Fruit fly (Drosophila melanogaster): Measurements from ENCODE around the gene Pus1.

Pus1 gene

DNA sequence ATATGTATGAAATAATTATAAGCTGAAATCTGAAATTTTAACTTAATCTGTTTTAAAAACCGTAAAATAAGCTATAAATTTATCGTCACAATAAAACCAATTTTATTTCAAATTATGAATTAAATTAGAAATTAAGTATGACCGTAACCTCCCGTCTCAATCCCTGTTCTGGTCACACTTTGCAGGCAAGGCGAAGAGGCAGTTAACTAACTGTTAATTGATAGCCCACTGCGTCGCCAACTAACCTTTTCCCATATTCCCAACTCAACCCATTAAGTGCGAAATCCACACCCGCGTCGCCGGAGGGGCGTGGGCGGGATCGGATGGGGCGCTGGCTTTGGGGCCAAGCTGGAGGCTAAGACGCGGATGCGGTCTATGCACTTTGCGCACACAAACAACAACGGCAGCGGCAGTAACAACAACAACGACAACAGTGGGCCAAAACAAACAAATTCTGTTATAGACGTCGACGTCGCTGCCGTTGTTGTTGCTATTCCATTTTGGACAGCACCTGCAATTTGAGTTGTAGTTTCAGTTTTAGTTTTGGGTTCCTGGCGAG is 31.7 kb downstream of the Pus1 start, which contains the start of gene CG5191 (continued):
- no peak for TF ChIP-seq Rfx (GFP tag; IDR thresholded peaks at IDR 0.05)
- TF ChIP-seq scrt (GFP tag; optimal IDR thresholded peaks at IDR 0.05): no peak
- TF ChIP-seq CG2116 (GFP tag; optimal IDR thresholded peaks at IDR 0.05): no peak
- peak; percentile 34 for TF ChIP-seq abd-A (tag; optimal IDR thresholded peaks at IDR 0.05)
- peak; percentile 21 for TF ChIP-seq pzg (GFP tag; optimal IDR thresholded peaks at IDR 0.05)
- no peak for TF ChIP-seq CG12659 (GFP tag; optimal IDR thresholded peaks at IDR 0.05)
- TF ChIP-seq Neu2 (GFP tag; optimal IDR thresholded peaks at IDR 0.05; ENCODE audit: borderline replicate concordance): no peak
- TF ChIP-seq HLH3B (GFP tag; IDR thresholded peaks at IDR 0.05): no peak
- TF ChIP-seq Sry-δ (GFP tag; optimal IDR thresholded peaks at IDR 0.05): no peak
- 0 out of 3 replicates have a peak, but pooled peaks have one; percentile 15 for TF ChIP-seq CG17361 (GFP tag; IDR thresholded peaks at IDR 0.05)
- 0 out of 3 replicates have a peak, but pooled peaks have one; percentile 20 for TF ChIP-seq CG34224 (GFP tag; IDR thresholded peaks at IDR 0.05; ENCODE audit: partially characterized antibody)
- peak; percentile 15 for TF ChIP-seq CG2678 (tag; optimal IDR thresholded peaks at IDR 0.05)
- TF ChIP-seq vvl (GFP tag; IDR thresholded peaks at IDR 0.05): 0 out of 2 replicates have a peak, but pooled peaks have one; percentile 2
- TF ChIP-seq Doc2 (GFP tag; IDR thresholded peaks at IDR 0.05): no peak
- TF ChIP-seq lola (GFP tag; optimal IDR thresholded peaks at IDR 0.05): peak in 1 of 3 experiments; percentile 23
- no peak for TF ChIP-seq eyg (GFP tag; optimal IDR thresholded peaks at IDR 0.05)
- TF ChIP-seq CG4360 (GFP tag; IDR thresholded peaks at IDR 0.05): peak; percentile 81
- TF ChIP-seq CG31224 (GFP tag; IDR thresholded peaks at IDR 0.05): no peak
- TF ChIP-seq Dll (GFP tag; IDR thresholded peaks at IDR 0.05; ENCODE audit: partially characterized antibody): peak; percentile 55; the same call in 3 of the 4 replicates
- no peak for TF ChIP-seq CG31388 (GFP tag; optimal IDR thresholded peaks at IDR 0.05)
- peak; percentile 41 for TF ChIP-seq sens (GFP tag)
- no peak for TF ChIP-seq D (optimal IDR thresholded peaks at IDR 0.05)
- no peak for TF ChIP-seq D (GFP tag; optimal IDR thresholded peaks at IDR 0.05)
- no peak for TF ChIP-seq CG10147 (GFP tag; optimal IDR thresholded peaks at IDR 0.05)
- TF ChIP-seq jing (GFP tag; optimal IDR thresholded peaks at IDR 0.05): no peak
- TF ChIP-seq pb (GFP tag; optimal IDR thresholded peaks at IDR 0.05): no peak
- peak; percentile 77 for TF ChIP-seq row (GFP tag; IDR thresholded peaks at IDR 0.05)
- no peak for TF ChIP-seq CG7372 (GFP tag; IDR thresholded peaks at IDR 0.05)
- TF ChIP-seq CG1603 (tag; optimal IDR thresholded peaks at IDR 0.05): peak; percentile 11
- TF ChIP-seq cg (GFP tag; optimal IDR thresholded peaks at IDR 0.05): peak; percentile 12
- 0 out of 2 replicates have a peak, but pooled peaks have one; percentile 31 for TF ChIP-seq unc-4 (GFP tag; IDR thresholded peaks at IDR 0.05; ENCODE audit: partially characterized antibody)
- no peak for TF ChIP-seq CG12391 (tag; optimal IDR thresholded peaks at IDR 0.05)
- TF ChIP-seq CG4282 (GFP tag; optimal IDR thresholded peaks at IDR 0.05): no peak
- no peak for TF ChIP-seq CG7786 (GFP tag; optimal IDR thresholded peaks at IDR 0.05)
- peak; percentile 12 for TF ChIP-seq CG12769 (tag; optimal IDR thresholded peaks at IDR 0.05)
- TF ChIP-seq Tbp (GFP tag; optimal IDR thresholded peaks at IDR 0.05): no peak
- TF ChIP-seq wor (GFP tag; IDR thresholded peaks at IDR 0.05): 0 out of 2 replicates have a peak, but pooled peaks have one; percentile 10
- TF ChIP-seq sna (GFP tag; IDR thresholded peaks at IDR 0.05; ENCODE audit: partially characterized antibody): peak; percentile 51; the same call in 1 of the 2 replicates
- TF ChIP-seq D19A (tag; optimal IDR thresholded peaks at IDR 0.05): peak; percentile 39
- peak; percentile 97 for TF ChIP-seq CG4707 (GFP tag; optimal IDR thresholded peaks at IDR 0.05)
- peak in 1 of 2 experiments; percentile 12 for TF ChIP-seq Hr51 (GFP tag; optimal IDR thresholded peaks at IDR 0.05)
- TF ChIP-seq NC2β (GFP tag; optimal IDR thresholded peaks at IDR 0.05): no peak
- peak; percentile 77 for TF ChIP-seq stwl (tag; optimal IDR thresholded peaks at IDR 0.05)
- TF ChIP-seq CG11504 (tag; optimal IDR thresholded peaks at IDR 0.05): peak; percentile 33
- TF ChIP-seq Elba2 (GFP tag; optimal IDR thresholded peaks at IDR 0.05): no peak
- peak; percentile 16 for TF ChIP-seq dmrt99B (tag; optimal IDR thresholded peaks at IDR 0.05)
- TF ChIP-seq org-1 (GFP tag; optimal IDR thresholded peaks at IDR 0.05): no peak
- TF ChIP-seq CG7745 (tag; optimal IDR thresholded peaks at IDR 0.05): peak; percentile 97
- no peak for TF ChIP-seq CG8944 (GFP tag; optimal IDR thresholded peaks at IDR 0.05)

All from whole organism, embryonic.